Fruit fly (Drosophila melanogaster) whole organism, embryonic: ENCODE results near the gene WRNexo.

ENCODE experiments used
- Atf3 ChIP-seq: fragments of 200-800 bp; sonication (Bioruptor generic); optimal IDR thresholded peaks from 3 replicates; lab custom pipeline; 2016; ENCODE audit warnings: missing biosample characterization, missing genetic modification characterization
- Awh ChIP-seq: fragments of 200-800 bp; sonication (Bioruptor generic); IDR thresholded peaks from 2 replicates; pipeline ENCODE4, ENCODE4 v1.3.6; 2022; ENCODE audit warnings: missing biosample characterization, missing genetic modification characterization
- CG10565 ChIP-seq: fragments of 200-800 bp; sonication (Bioruptor generic); optimal IDR thresholded peaks from 3 replicates; lab custom pipeline; 2016; ENCODE audit warnings: missing biosample characterization, mild to moderate bottlenecking, missing genetic modification characterization
- CG12071 ChIP-seq: fragments of 200-800 bp; sonication (Bioruptor generic); optimal IDR thresholded peaks from 3 replicates; lab custom pipeline; 2018; ENCODE audit warnings: missing biosample characterization, mild to moderate bottlenecking, missing genetic modification characterization
- CG12155 ChIP-seq: fragments of 200-800 bp; sonication (Bioruptor generic); optimal IDR thresholded peaks from 3 replicates; lab custom pipeline; 2016; ENCODE audit warnings: missing biosample characterization, missing genetic modification characterization
- CG12299 ChIP-seq: fragments of 200-800 bp; sonication (Bioruptor generic); optimal IDR thresholded peaks from 2 replicates; lab custom pipeline; 2018; ENCODE audit warnings: missing biosample characterization, mild to moderate bottlenecking, missing genetic modification characterization
- CG13894 ChIP-seq: fragments of 200-800 bp; sonication (Bioruptor generic); optimal IDR thresholded peaks from 3 replicates; lab custom pipeline; 2018; ENCODE audit warnings: missing biosample characterization, mild to moderate bottlenecking, missing genetic modification characterization, moderate library complexity
- CG1529 ChIP-seq: fragments of 200-800 bp; sonication (Bioruptor generic); optimal IDR thresholded peaks from 3 replicates; lab custom pipeline; 2018; ENCODE audit warnings: missing biosample characterization, missing genetic modification characterization
- CG16815 ChIP-seq: fragments of 200-800 bp; sonication (Bioruptor generic); optimal IDR thresholded peaks from 3 replicates; lab custom pipeline; 2017; ENCODE audit warnings: missing biosample characterization, mild to moderate bottlenecking, missing genetic modification characterization
- CG17612 ChIP-seq: fragments of 200-800 bp; sonication (Bioruptor generic); IDR thresholded peaks from 2 replicates; pipeline ENCODE4 v1.3.6; 2022; ENCODE audit warnings: missing biosample characterization, missing genetic modification characterization
- CG17802 ChIP-seq: fragments of 200-800 bp; sonication (Bioruptor generic); optimal IDR thresholded peaks from 2 replicates; lab custom pipeline; 2018; ENCODE audit warnings: missing biosample characterization, mild to moderate bottlenecking, missing genetic modification characterization, moderate library complexity
- CG1792 ChIP-seq: fragments of 200-800 bp; sonication (Bioruptor generic); optimal IDR thresholded peaks from 2 replicates; lab custom pipeline; 2016; ENCODE audit warnings: missing biosample characterization, missing genetic modification characterization
- CG18599 ChIP-seq: fragments of 200-800 bp; sonication (Bioruptor generic); optimal IDR thresholded peaks from 3 replicates; lab custom pipeline; 2017; ENCODE audit warnings: missing biosample characterization, missing genetic modification characterization, mild to moderate bottlenecking, moderate library complexity, missing genetic modification reagents
- CG2116 ChIP-seq: fragments of 200-800 bp; sonication (Bioruptor generic); optimal IDR thresholded peaks from 3 replicates; lab custom pipeline; 2018; ENCODE audit warnings: missing biosample characterization, mild to moderate bottlenecking, missing genetic modification characterization
- CG30403 ChIP-seq: fragments of 200-800 bp; sonication (Bioruptor generic); optimal IDR thresholded peaks from 3 replicates; lab custom pipeline; 2016; ENCODE audit warnings: missing biosample characterization, missing genetic modification characterization
- CG3281 ChIP-seq: fragments of 200-800 bp; sonication (Bioruptor generic); optimal IDR thresholded peaks from 3 replicates; lab custom pipeline; 2017; ENCODE audit warnings: missing biosample characterization, mild to moderate bottlenecking, missing genetic modification characterization
- CG33557 ChIP-seq: fragments of 200-800 bp; sonication (Bioruptor generic); optimal IDR thresholded peaks from 2 replicates; lab custom pipeline; 2019; ENCODE audit warnings: missing biosample characterization, mild to moderate bottlenecking, missing genetic modification characterization, moderate library complexity
- CG34224 ChIP-seq: fragments of 200-800 bp; sonication (Bioruptor generic); IDR thresholded peaks from 3 replicates; pipeline ENCODE4 v1.3.6; 2022; ENCODE audit warnings: missing biosample characterization, missing genetic modification characterization; ENCODE audit not compliant: partially characterized antibody
- CG4707 ChIP-seq: fragments of 200-800 bp; sonication (Bioruptor generic); optimal IDR thresholded peaks from 2 replicates; lab custom pipeline; 2018; ENCODE audit warnings: missing biosample characterization, mild to moderate bottlenecking, missing genetic modification characterization, moderate library complexity
- CG5953 ChIP-seq: fragments of 200-800 bp; sonication (Bioruptor generic); IDR thresholded peaks from 2 replicates; pipeline ENCODE4 v1.3.6; 2022; ENCODE audit warnings: missing biosample characterization, missing genetic modification characterization
- CG6654 ChIP-seq: fragments of 200-800 bp; sonication (Bioruptor generic); optimal IDR thresholded peaks from 2 replicates; lab custom pipeline; 2017; ENCODE audit warnings: missing biosample characterization, mild to moderate bottlenecking, missing genetic modification characterization
- CG6765 ChIP-seq: fragments of 200-800 bp; sonication (Bioruptor generic); optimal IDR thresholded peaks from 3 replicates; lab custom pipeline; 2017; ENCODE audit warnings: missing biosample characterization, mild to moderate bottlenecking, missing genetic modification characterization
- CG7745 ChIP-seq: fragments of 200-800 bp; sonication (Bioruptor generic); optimal IDR thresholded peaks from 2 replicates; lab custom pipeline; 2018; ENCODE audit warnings: missing biosample characterization, mild to moderate bottlenecking, missing genetic modification characterization, moderate library complexity
- CG7839 ChIP-seq: fragments of 200-800 bp; sonication (Bioruptor generic); optimal IDR thresholded peaks from 3 replicates; lab custom pipeline; 2018; ENCODE audit warnings: missing biosample characterization, mild to moderate bottlenecking, missing genetic modification characterization, moderate library complexity
- CG7928 ChIP-seq: fragments of 200-800 bp; sonication (Bioruptor generic); optimal IDR thresholded peaks from 2 replicates; lab custom pipeline; 2017; ENCODE audit warnings: missing biosample characterization, mild to moderate bottlenecking, missing genetic modification characterization
- CG8765 ChIP-seq: fragments of 200-800 bp; sonication (Bioruptor generic); IDR thresholded peaks from 2 replicates; pipeline ENCODE4 v1.3.6; 2022; ENCODE audit warnings: missing biosample characterization, missing genetic modification characterization
- Dbx ChIP-seq: fragments of 200-800 bp; sonication (Bioruptor generic); IDR thresholded peaks from 3 replicates; pipeline ENCODE4 v1.3.6; 2022; ENCODE audit warnings: missing biosample characterization, missing genetic modification characterization
- Drgx ChIP-seq: fragments of 200-800 bp; sonication (Bioruptor generic); IDR thresholded peaks from 2 replicates; pipeline ENCODE4 v1.3.6; 2022; ENCODE audit warnings: missing biosample characterization, missing genetic modification characterization
- Ets65A ChIP-seq: fragments of 200-800 bp; sonication (Bioruptor generic); peaks from one replicate; lab custom pipeline; 2016; ENCODE audit warnings: missing biosample characterization, missing genetic modification characterization
- Neu2 ChIP-seq: fragments of 200-800 bp; sonication (Bioruptor generic); optimal IDR thresholded peaks from 3 replicates; lab custom pipeline; 2016; ENCODE audit warnings: missing biosample characterization, missing genetic modification characterization, borderline replicate concordance
- Rfx ChIP-seq: fragments of 200-800 bp; sonication (Bioruptor generic); IDR thresholded peaks from 2 replicates; pipeline ENCODE4 v1.3.6; 2022; ENCODE audit warnings: missing biosample characterization, missing genetic modification characterization
- Scr ChIP-seq: fragments of 200-800 bp; sonication (Bioruptor generic); IDR thresholded peaks from 2 replicates; pipeline ENCODE4 v1.3.6; 2022; ENCODE audit warnings: missing biosample characterization, missing genetic modification characterization; ENCODE audit not compliant: partially characterized antibody
- Sry-β ChIP-seq: fragments of 200-800 bp; sonication (Bioruptor generic); optimal IDR thresholded peaks from 2 replicates; lab custom pipeline; 2018; ENCODE audit warnings: missing biosample characterization, mild to moderate bottlenecking, missing genetic modification characterization, moderate library complexity
- al ChIP-seq: fragments of 200-800 bp; sonication (Bioruptor generic); IDR thresholded peaks from 2 replicates; pipeline ENCODE4 v1.3.6; 2022; ENCODE audit warnings: missing biosample characterization, missing genetic modification characterization
- aop ChIP-seq: fragments of 200-800 bp; sonication (Bioruptor generic); IDR thresholded peaks from 2 replicates; pipeline ENCODE4 v1.3.6; 2022; ENCODE audit warnings: missing biosample characterization, missing genetic modification characterization
- chn ChIP-seq: fragments of 200-800 bp; sonication (Bioruptor generic); optimal IDR thresholded peaks from 2 replicates; lab custom pipeline; 2016; ENCODE audit warnings: missing biosample characterization, missing genetic modification characterization
- ci ChIP-seq: fragments of 200-800 bp; sonication (Bioruptor generic); IDR thresholded peaks from 3 replicates; pipeline ENCODE4 v1.3.6; 2022; ENCODE audit warnings: missing biosample characterization, missing genetic modification characterization
- corto ChIP-seq: fragments of 200-800 bp; sonication (Bioruptor generic); optimal IDR thresholded peaks from 2 replicates; lab custom pipeline; 2016; ENCODE audit warnings: missing biosample characterization, mild to moderate bottlenecking, missing genetic modification characterization, moderate library complexity
- exex ChIP-seq: fragments of 200-800 bp; sonication (Bioruptor generic); optimal IDR thresholded peaks from 4 replicates; lab custom pipeline; 2018; ENCODE audit warnings: missing biosample characterization, mild to moderate bottlenecking, missing genetic modification characterization, moderate library complexity
- kah ChIP-seq: fragments of 200-800 bp; sonication (Bioruptor generic); optimal IDR thresholded peaks from 2 replicates; lab custom pipeline; 2018; ENCODE audit warnings: missing biosample characterization, mild to moderate bottlenecking, missing genetic modification characterization
- oc ChIP-seq: fragments of 200-800 bp; sonication (Bioruptor generic); optimal IDR thresholded peaks from 2 replicates; lab custom pipeline; 2018; ENCODE audit warnings: missing biosample characterization, mild to moderate bottlenecking, missing genetic modification characterization, moderate library complexity
- pita ChIP-seq: fragments of 200-800 bp; sonication (Bioruptor generic); optimal IDR thresholded peaks from 2 replicates; lab custom pipeline; 2017; ENCODE audit warnings: missing biosample characterization, mild to moderate bottlenecking, missing genetic modification characterization
- ro ChIP-seq: fragments of 200-800 bp; sonication (Bioruptor generic); IDR thresholded peaks from 2 replicates; pipeline ENCODE4 v1.3.6; 2022; ENCODE audit warnings: missing biosample characterization, missing genetic modification characterization
- sens ChIP-seq: fragments of 200-800 bp; sonication (Bioruptor generic); peaks from one replicate; lab custom pipeline; 2016; ENCODE audit warnings: missing biosample characterization, missing genetic modification characterization
- so ChIP-seq: fragments of 200-800 bp; sonication (Bioruptor generic); IDR thresholded peaks from 3 replicates; pipeline ENCODE4 v1.3.6; 2022; ENCODE audit warnings: missing biosample characterization, missing genetic modification characterization
- stc ChIP-seq: fragments of 200-800 bp; sonication (Bioruptor generic); IDR thresholded peaks from 2 replicates; pipeline ENCODE4 v1.3.6; 2022; ENCODE audit warnings: missing biosample characterization, missing genetic modification characterization
- stwl ChIP-seq: fragments of 200-800 bp; sonication (Bioruptor generic); optimal IDR thresholded peaks from 3 replicates; lab custom pipeline; 2018; ENCODE audit warnings: missing biosample characterization, mild to moderate bottlenecking, missing genetic modification characterization, moderate library complexity
- tap ChIP-seq: fragments of 200-800 bp; optimal IDR thresholded peaks from 3 replicates; lab custom pipeline; 2019; ENCODE audit warnings: missing biosample characterization, mild to moderate bottlenecking, missing genetic modification characterization, moderate library complexity
- trem ChIP-seq: fragments of 200-800 bp; optimal IDR thresholded peaks from 3 replicates; lab custom pipeline; 2019; ENCODE audit warnings: missing biosample characterization, mild to moderate bottlenecking, missing genetic modification characterization, moderate library complexity
- zen ChIP-seq: fragments of 200-800 bp; sonication (Bioruptor generic); optimal IDR thresholded peaks from 3 replicates; lab custom pipeline; 2018; ENCODE audit warnings: missing biosample characterization, mild to moderate bottlenecking, missing genetic modification characterization, moderate library complexity
- zf30C ChIP-seq: fragments of 200-800 bp; sonication (Bioruptor generic); optimal IDR thresholded peaks from 3 replicates; lab custom pipeline; 2018; ENCODE audit warnings: missing biosample characterization, mild to moderate bottlenecking, missing genetic modification characterization

Gene WRNexo

dm6 chr3R:18404713-18405112 lies 38.8 kb upstream of the WRNexo start, which contains the start of gene CG7685 (continued):
- TF ChIP-seq CG12071 (peak; percentile 45), Rfx (peak; percentile 77), Awh (GFP tag; lab: Robert Waterston, UW) (0 out of 2 replicates have a peak, but pooled peaks have one; percentile 23), ci (GFP tag; lab: Robert Waterston, UW) (peak; percentile 65), CG33557 (peak; percentile 40), CG34224 (GFP tag; lab: Robert Waterston, UW) (peak; percentile 24; the same call in 1 of the 3 replicates), Atf3 (GFP tag; lab: Kevin White, UChicago) (peak; percentile 4), Sry-β (GFP tag; lab: Kevin White, UChicago) (no peak), CG8765 (GFP tag; lab: Robert Waterston, UW) (no peak), ro (GFP tag; lab: Robert Waterston, UW) (no peak), aop (no peak), CG4707 (GFP tag; lab: Kevin White, UChicago) (peak; percentile 27), CG7839 (tag; lab: Kevin White, UChicago) (peak; percentile 62), trem (tag; lab: Kevin White, UChicago) (peak; percentile 63), oc (tag; lab: Kevin White, UChicago) (no peak), CG30403 (peak; percentile 69), kah (GFP tag; lab: Kevin White, UChicago) (peak; percentile 56), CG7928 (peak; percentile 24), CG16815 (GFP tag; lab: Kevin White, UChicago) (no peak), stwl (peak; percentile 89), al (peak; percentile 34; the same call in 1 of the 2 replicates), Ets65A (peak; percentile 89), CG17802 (tag; lab: Kevin White, UChicago) (peak; percentile 18), CG5953 (peak; percentile 38; the same call in 1 of the 2 replicates), Drgx (GFP tag; lab: Robert Waterston, UW) (no peak), zf30C (GFP tag; lab: Kevin White, UChicago) (peak; percentile 63), corto (no peak), CG2116 (GFP tag; lab: Kevin White, UChicago) (peak; percentile 58), pita (no peak), tap (tag; lab: Kevin White, UChicago) (peak; percentile 36), Scr (GFP tag; lab: Robert Waterston, UW) (peak; percentile 43), CG6654 (GFP tag; lab: Kevin White, UChicago) (no peak), zen (tag; lab: Kevin White, UChicago) (peak; percentile 36), CG12155 (peak; percentile 65), CG13894 (tag; lab: Kevin White, UChicago) (peak; percentile 67), so (GFP tag; lab: Robert Waterston, UW) (no peak), CG12299 (tag; lab: Kevin White, UChicago) (peak; percentile 57), Dbx (GFP tag; lab: Robert Waterston, UW) (peak; percentile 60; the same call in 1 of the 3 replicates), CG7745 (tag; lab: Kevin White, UChicago) (no peak), CG17612 (no peak), CG10565 (no peak), CG18599 (GFP tag; lab: Kevin White, UChicago) (peak; percentile 76), stc (GFP tag; lab: Robert Waterston, UW) (peak; percentile 8; the same call in 1 of the 2 replicates), sens (peak; percentile 92), CG3281 (GFP tag; lab: Kevin White, UChicago) (peak; percentile 77), CG6765 (GFP tag; lab: Kevin White, UChicago) (peak; percentile 20), Neu2 (no peak), CG1792 (peak; percentile 20), exex (tag; lab: Kevin White, UChicago) (peak; percentile 39), chn (peak; percentile 64), CG1529 (GFP tag; lab: Kevin White, UChicago) (peak; percentile 8)
